Fruit fly (Drosophila melanogaster) whole organism, pupa: ENCODE results near the gene AspRS-m.

Experiments used
- CG32121 ChIP-seq: fragments of 200-800 bp; sonication (Bioruptor generic); IDR thresholded peaks from 2 replicates; pipeline ENCODE4 v1.3.6; 2022; ENCODE audit warnings: missing biosample characterization, missing genetic modification characterization
- CG34367 ChIP-seq: fragments of 200-800 bp; sonication (Bioruptor generic); optimal IDR thresholded peaks from 2 replicates; lab custom pipeline; 2018; ENCODE audit warnings: missing biosample characterization, mild to moderate bottlenecking, missing genetic modification characterization
- CG8301 ChIP-seq: fragments of 200-800 bp; sonication (Bioruptor generic); optimal IDR thresholded peaks from 2 replicates; lab custom pipeline; 2018; ENCODE audit warnings: missing biosample characterization, mild to moderate bottlenecking, missing genetic modification characterization
- EcR ChIP-seq: fragments of 200-800 bp; sonication (Bioruptor generic); optimal IDR thresholded peaks from 3 replicates; lab custom pipeline; 2019; ENCODE audit warnings: missing biosample characterization, missing genetic modification characterization, mild to moderate bottlenecking, moderate library complexity, missing genetic modification reagents
- fd96Ca ChIP-seq: fragments of 200-800 bp; sonication (Bioruptor generic); IDR thresholded peaks from 3 replicates; pipeline ENCODE4 v1.3.6; 2022; ENCODE audit warnings: missing biosample characterization, missing genetic modification characterization
- gl ChIP-seq: fragments of 200-800 bp; sonication (Bioruptor generic); optimal IDR thresholded peaks from 2 replicates; lab custom pipeline; 2018; ENCODE audit warnings: missing biosample characterization, mild to moderate bottlenecking, missing genetic modification characterization

DNA sequence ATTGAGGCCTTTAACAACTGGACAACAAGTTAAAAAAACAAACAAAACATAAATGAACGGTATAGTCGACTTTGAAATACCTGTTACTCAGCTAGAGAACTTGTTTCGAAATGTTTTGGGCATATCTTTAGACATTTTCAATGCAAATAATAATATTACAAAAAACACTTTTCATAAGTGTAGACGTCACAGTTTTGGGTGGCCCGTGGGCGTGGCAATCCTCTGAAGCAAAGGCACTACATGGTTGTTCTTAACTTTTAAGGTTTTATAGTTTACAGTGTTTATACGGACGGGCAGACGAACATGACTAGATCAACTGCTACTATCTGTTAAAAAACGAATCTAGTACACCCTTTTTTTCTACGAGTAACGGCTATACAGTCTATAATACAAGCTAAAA lies 15.6 kb downstream of the AspRS-m start:
- TF ChIP-seq EcR (GFP tag; lab: Kevin White, UChicago) (no peak), fd96Ca (GFP tag; lab: Robert Waterston, UW) (no peak), gl (tag; lab: Kevin White, UChicago) (no peak), CG34367 (tag; lab: Kevin White, UChicago) (no peak), CG8301 (no peak), CG32121 (GFP tag; lab: Robert Waterston, UW) (no peak)
